Fruit fly (Drosophila melanogaster): ENCODE data around the gene sau.

- TF ChIP-seq psq (GFP tag; optimal IDR thresholded peaks at IDR 0.05) (peak; percentile 48), CrebA (GFP tag; optimal IDR thresholded peaks at IDR 0.05; ENCODE audit: borderline replicate concordance) (peak; percentile 7)
Observed at dm6 chr2L:2201107-2201561, 25.0 kb upstream of the sau start.

Data from whole organism, wandering third instar larva.